Fruit fly (Drosophila melanogaster): Measurements from ENCODE around the gene nod.

nod gene

DNA sequence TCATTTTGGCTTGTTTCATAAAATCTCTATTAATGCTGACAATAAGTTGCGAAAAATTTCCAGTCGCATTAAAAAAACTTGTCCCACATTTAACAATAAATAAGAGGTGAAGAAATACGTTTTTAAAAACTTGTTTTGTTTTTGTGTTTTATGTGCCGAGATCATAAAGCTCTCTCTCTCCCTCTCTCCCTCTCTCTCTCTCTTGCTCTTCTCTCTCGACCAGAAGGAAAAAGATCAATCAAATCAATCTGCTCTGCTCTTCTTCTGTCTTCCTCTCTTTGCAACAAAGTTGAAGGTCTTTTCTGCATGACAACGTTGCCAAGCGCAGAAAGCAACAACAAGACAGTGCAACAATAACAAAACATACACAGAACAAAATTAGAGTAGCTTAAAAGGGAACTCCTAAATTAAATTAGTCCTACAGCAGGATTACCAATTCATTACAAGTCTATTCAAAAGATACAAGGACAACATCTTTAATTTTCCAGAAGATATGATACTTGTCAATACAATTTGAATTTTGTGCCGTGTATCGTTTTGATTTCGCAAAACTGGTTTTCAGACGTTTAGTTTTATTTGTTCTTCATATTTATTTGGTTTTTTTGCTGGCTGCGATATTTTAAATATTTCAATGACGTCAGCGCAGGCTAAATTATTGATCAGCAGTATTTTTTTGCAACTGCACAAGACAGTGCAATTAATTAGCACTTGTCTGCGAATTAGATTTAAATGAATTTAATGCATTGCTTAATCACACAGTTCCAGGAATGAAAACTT is 42.3 kb downstream of the nod start:
- TF ChIP-seq h (optimal IDR thresholded peaks at IDR 0.05) (no peak), insv (optimal IDR thresholded peaks at IDR 0.05) (no peak), psq (optimal IDR thresholded peaks at IDR 0.05) (no peak), ttk (optimal IDR thresholded peaks at IDR 0.05) (no peak), Myc (optimal IDR thresholded peaks at IDR 0.05) (no peak), Sin3A (optimal IDR thresholded peaks at IDR 0.05) (no peak)

DNA sequence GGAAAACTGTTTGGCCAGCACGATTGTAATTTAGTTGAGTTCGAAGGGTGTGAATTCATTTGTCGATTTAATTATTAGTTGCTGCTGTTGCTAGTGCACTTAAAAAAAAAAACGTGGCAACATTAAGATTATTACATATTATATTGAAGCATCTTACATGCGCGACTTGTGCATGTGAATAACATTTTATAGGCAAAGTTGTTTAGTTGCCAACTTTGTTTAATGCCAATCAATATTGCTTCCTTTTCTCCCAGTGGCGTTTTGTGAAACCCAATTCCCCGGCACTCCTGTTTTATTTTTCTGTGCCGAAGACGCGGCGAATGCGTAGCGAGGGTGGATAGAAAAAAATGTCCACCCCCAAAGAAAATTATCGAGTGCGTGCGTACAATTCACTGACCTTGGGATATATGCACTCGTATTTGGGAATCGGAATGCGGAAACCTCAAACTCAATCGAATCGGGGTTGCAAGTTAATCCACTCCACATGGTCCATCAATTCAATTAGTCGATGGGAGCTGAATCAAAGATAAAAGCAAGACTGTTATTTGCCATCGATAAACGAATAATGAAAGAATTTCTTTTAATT is 48.5 kb downstream of the nod start:
- TF ChIP-seq h (optimal IDR thresholded peaks at IDR 0.05) (no peak), Myc (optimal IDR thresholded peaks at IDR 0.05) (no peak), Sin3A (optimal IDR thresholded peaks at IDR 0.05) (no peak), insv (optimal IDR thresholded peaks at IDR 0.05) (no peak), ttk (optimal IDR thresholded peaks at IDR 0.05) (no peak), psq (optimal IDR thresholded peaks at IDR 0.05) (no peak)

DNA sequence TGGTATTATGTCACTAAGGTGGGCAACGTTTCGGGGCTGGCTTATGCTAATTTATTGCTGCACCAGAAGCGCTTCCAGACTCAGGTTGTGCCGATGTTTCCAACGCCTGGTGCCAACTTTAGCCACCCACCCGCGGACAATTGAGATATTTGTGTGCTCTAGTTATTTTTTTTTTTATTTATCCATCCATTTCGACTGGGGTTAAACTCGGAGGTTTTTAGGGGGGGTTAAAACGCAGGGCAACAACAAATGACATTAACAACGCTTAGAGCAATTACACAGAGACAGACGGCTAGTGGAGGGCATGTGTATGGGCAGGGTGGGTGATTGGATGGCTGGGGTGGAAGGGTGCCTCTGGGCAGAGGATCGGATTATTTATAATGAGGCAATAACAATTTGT is 51.1 kb downstream of the nod start:
- TF ChIP-seq insv (optimal IDR thresholded peaks at IDR 0.05) (no peak), Myc (optimal IDR thresholded peaks at IDR 0.05) (no peak), ttk (optimal IDR thresholded peaks at IDR 0.05) (no peak), Sin3A (optimal IDR thresholded peaks at IDR 0.05) (no peak)

Measured in Kc167 (cell line).